Fruit fly (Drosophila melanogaster) whole organism, wandering third instar larva: ENCODE data around the gene CG7966.

Experiments used
- Abd-B ChIP-seq: fragments of >200 bp; optimal IDR thresholded peaks from 2 replicates; lab custom pipeline; 2017; ENCODE audit warnings: missing biosample characterization, missing genetic modification characterization
- CG32264 ChIP-seq: fragments of 200-800 bp; sonication (Bioruptor generic); optimal IDR thresholded peaks from 2 replicates; lab custom pipeline; 2016; ENCODE audit warnings: missing biosample characterization, missing genetic modification characterization
- CG9705 ChIP-seq: fragments of 200-800 bp; sonication (Bioruptor generic); optimal IDR thresholded peaks from 2 replicates; lab custom pipeline; 2018; ENCODE audit warnings: missing biosample characterization, mild to moderate bottlenecking, missing genetic modification characterization
- CrebA ChIP-seq: fragments of 200-800 bp; sonication (Bioruptor generic); optimal IDR thresholded peaks from 2 replicates; lab custom pipeline; 2016; ENCODE audit warnings: missing biosample characterization, mild to moderate bottlenecking, missing genetic modification characterization, borderline replicate concordance
- Dfd ChIP-seq: fragments of >200 bp; optimal IDR thresholded peaks from 2 replicates; lab custom pipeline; 2017; ENCODE audit warnings: missing biosample characterization, missing genetic modification characterization
- GATAd ChIP-seq: sonication (Bioruptor generic); optimal IDR thresholded peaks from 2 replicates; lab custom pipeline; 2016; ENCODE audit warnings: missing biosample characterization, missing genetic modification characterization
- HLH106 ChIP-seq: fragments of 200-800 bp; optimal IDR thresholded peaks from 3 replicates; lab custom pipeline; 2019; ENCODE audit warnings: missing biosample characterization, mild to moderate bottlenecking, missing genetic modification characterization, moderate library complexity
- Hnf4 ChIP-seq: fragments of 200-800 bp; sonication (Bioruptor generic); optimal IDR thresholded peaks from 2 replicates; lab custom pipeline; 2016; ENCODE audit warnings: missing biosample characterization, mild to moderate bottlenecking, missing genetic modification characterization
- Hr83 ChIP-seq: fragments of 200-300 bp; sonication (Bioruptor generic); optimal IDR thresholded peaks from 2 replicates; lab custom pipeline; 2016; ENCODE audit warnings: missing biosample characterization, mild to moderate bottlenecking, missing genetic modification characterization, moderate library complexity; ENCODE audit not compliant: poor library complexity, severe bottlenecking
- Jra ChIP-seq: sonication (Bioruptor generic); optimal IDR thresholded peaks from 2 replicates; lab custom pipeline; 2016; ENCODE audit warnings: missing biosample characterization, missing genetic modification characterization
- Mio ChIP-seq: sonication (Bioruptor generic); optimal IDR thresholded peaks from 2 replicates; lab custom pipeline; 2016; ENCODE audit warnings: missing biosample characterization, missing genetic modification characterization
- Myc ChIP-seq: fragments of >200 bp; optimal IDR thresholded peaks from 2 replicates; lab custom pipeline; 2017
- N ChIP-seq: fragments of >200 bp; optimal IDR thresholded peaks from 2 replicates; lab custom pipeline; 2018; ENCODE audit warnings: missing biosample characterization, missing external identifiers, missing genetic modification characterization
- OdsH ChIP-seq: fragments of 200-800 bp; sonication (Bioruptor generic); optimal IDR thresholded peaks from 2 replicates; lab custom pipeline; 2016; ENCODE audit warnings: missing biosample characterization, mild to moderate bottlenecking, missing genetic modification characterization
- Rel ChIP-seq, 2 experiments: fragments of 200-800 bp; sonication (Bioruptor generic) in 1 of 2; optimal IDR thresholded peaks; 2 replicates in 1 of 2; 3 replicates in 1 of 2; lab custom pipeline; 2016 to 2019; ENCODE audit warnings: mild to moderate bottlenecking in 2 of 2, missing biosample characterization in 2 of 2, missing genetic modification characterization in 2 of 2, moderate library complexity in 1 of 2
- Vsx2 ChIP-seq: fragments of 200-300, 225-300 bp; sonication (Bioruptor generic); optimal IDR thresholded peaks from 2 replicates; lab custom pipeline; 2018; ENCODE audit warnings: missing biosample characterization, missing genetic modification characterization; ENCODE audit not compliant: partially characterized antibody
- br ChIP-seq: fragments of 200-800 bp; sonication (Bioruptor generic); optimal IDR thresholded peaks from 2 replicates; lab custom pipeline; 2016; ENCODE audit warnings: missing biosample characterization, missing genetic modification characterization
- brk ChIP-seq: fragments of 200-800 bp; sonication (Bioruptor generic); optimal IDR thresholded peaks from 2 replicates; lab custom pipeline; 2016; ENCODE audit warnings: missing biosample characterization, mild to moderate bottlenecking, missing genetic modification characterization
- dl ChIP-seq, 2 experiments: fragments of 175-275, 200-275 bp in 1 of 2; fragments of 200-275 bp in 1 of 2; sonication (Bioruptor generic); optimal IDR thresholded peaks; lab custom pipeline; 2018; ENCODE audit warnings: mild to moderate bottlenecking in 2 of 2, missing biosample characterization in 2 of 2, missing genetic modification characterization in 2 of 2, moderate library complexity in 2 of 2; ENCODE audit not compliant: partially characterized antibody in 2 of 2, insufficient read depth in 1 of 2
- dmrt93B ChIP-seq: fragments of 200-800 bp; sonication (Bioruptor generic); optimal IDR thresholded peaks from 2 replicates; lab custom pipeline; 2018; ENCODE audit warnings: missing biosample characterization, mild to moderate bottlenecking, missing genetic modification characterization
- dsf ChIP-seq: sonication (Bioruptor generic); optimal IDR thresholded peaks from 2 replicates; lab custom pipeline; 2016; ENCODE audit warnings: missing biosample characterization, missing genetic modification characterization, borderline replicate concordance
- ey ChIP-seq: fragments of 200-800 bp; sonication (Bioruptor generic); optimal IDR thresholded peaks from 2 replicates; lab custom pipeline; 2016; ENCODE audit warnings: missing biosample characterization, missing genetic modification characterization
- foxo ChIP-seq, 2 experiments: fragments of 200-800 bp; sonication (Bioruptor generic); optimal IDR thresholded peaks; 2 replicates in 1 of 2; 3 replicates in 1 of 2; lab custom pipeline; 2016 to 2017; ENCODE audit warnings: missing biosample characterization in 2 of 2, missing genetic modification characterization in 2 of 2
- fru ChIP-seq: fragments of 200-800 bp; sonication (Bioruptor generic); optimal IDR thresholded peaks from 3 replicates; lab custom pipeline; 2016; ENCODE audit warnings: missing biosample characterization, mild to moderate bottlenecking, missing genetic modification characterization
- h ChIP-seq: fragments of 200-800 bp; sonication (Bioruptor generic); optimal IDR thresholded peaks from 3 replicates; lab custom pipeline; 2016; ENCODE audit warnings: missing biosample characterization, mild to moderate bottlenecking, missing genetic modification characterization
- jim ChIP-seq: fragments of 175-275, 200-325 bp; sonication (Bioruptor generic); optimal IDR thresholded peaks from 2 replicates; lab custom pipeline; 2016; ENCODE audit warnings: missing biosample characterization, mild to moderate bottlenecking, missing genetic modification characterization
- lola ChIP-seq: fragments of >200 bp; optimal IDR thresholded peaks from 2 replicates; lab custom pipeline; 2017; ENCODE audit warnings: missing biosample characterization, missing genetic modification characterization
- pan ChIP-seq: fragments of >200 bp; optimal IDR thresholded peaks from 2 replicates; lab custom pipeline; 2017
- psq ChIP-seq: fragments of 200-800 bp; sonication (Bioruptor generic); optimal IDR thresholded peaks from 3 replicates; lab custom pipeline; 2017; ENCODE audit warnings: missing biosample characterization, mild to moderate bottlenecking, missing genetic modification characterization, moderate library complexity
- rgr ChIP-seq: fragments of 200-800 bp; sonication (Bioruptor generic); optimal IDR thresholded peaks from 3 replicates; lab custom pipeline; 2016; ENCODE audit warnings: missing biosample characterization, mild to moderate bottlenecking, missing genetic modification characterization
- sage ChIP-seq: fragments of 200-800 bp; sonication (Bioruptor generic); optimal IDR thresholded peaks from 2 replicates; lab custom pipeline; 2016; ENCODE audit warnings: missing biosample characterization, mild to moderate bottlenecking, missing genetic modification characterization
- sv ChIP-seq: fragments of 200-800 bp; sonication (Bioruptor generic); optimal IDR thresholded peaks from 3 replicates; lab custom pipeline; 2016; ENCODE audit warnings: missing biosample characterization, missing genetic modification characterization
- tai ChIP-seq: sonication (Bioruptor generic); optimal IDR thresholded peaks from 2 replicates; lab custom pipeline; 2016; ENCODE audit warnings: missing biosample characterization, missing genetic modification characterization
- usp ChIP-seq: fragments of >200 bp; optimal IDR thresholded peaks from 2 replicates; lab custom pipeline; 2017; ENCODE audit warnings: missing biosample characterization, missing genetic modification characterization
- woc ChIP-seq: sonication (Bioruptor generic); optimal IDR thresholded peaks from 2 replicates; lab custom pipeline; 2016; ENCODE audit warnings: missing biosample characterization, mild to moderate bottlenecking, missing genetic modification characterization

The CG7966 gene

dm6 chr3R:13043857-13044256 is 7.4 kb downstream of the CG7966 start, which contains the start of gene CG45122:
Gene CG45122, plus strand, starts transcription at chr3R:13044157.
- TF ChIP-seq ey (no peak), dl (GFP tag; optimal IDR thresholded peaks at IDR 0.05; lab: Kevin White, UChicago; ENCODE audit: insufficient read depth in 1 of 2, partially characterized antibody in 2 of 2) (no peak), Hnf4 (GFP tag; lab: Kevin White, UChicago) (no peak), psq (GFP tag; lab: Kevin White, UChicago) (no peak), pan (lab: Kevin White, UChicago) (no peak), foxo (GFP tag; optimal IDR thresholded peaks at IDR 0.05; lab: Kevin White, UChicago) (no peak), usp (GFP tag; lab: Kevin White, UChicago) (no peak), CG9705 (GFP tag; lab: Kevin White, UChicago) (no peak), Hr83 (GFP tag; lab: Kevin White, UChicago) (no peak), Jra (GFP tag; lab: Kevin White, UChicago) (no peak), CrebA (GFP tag; lab: Kevin White, UChicago) (no peak), Myc (lab: Kevin White, UChicago) (no peak), br (GFP tag; lab: Kevin White, UChicago) (no peak), CG32264 (GFP tag; lab: Kevin White, UChicago) (no peak), Rel (GFP tag; optimal IDR thresholded peaks at IDR 0.05; lab: Kevin White, UChicago) (no peak), Rel (tag; optimal IDR thresholded peaks at IDR 0.05; lab: Kevin White, UChicago) (no peak), fru (GFP tag; lab: Kevin White, UChicago) (no peak)

dm6 chr3R:13042258-13043032 is 8.8 kb downstream of the CG7966 start, which contains the start of gene snk:
Gene snk, minus strand, starts transcription at chr3R:13042770.
- TF ChIP-seq pan (lab: Kevin White, UChicago) (no peak), Jra (GFP tag; lab: Kevin White, UChicago) (no peak), Myc (lab: Kevin White, UChicago) (no peak), sage (GFP tag; lab: Kevin White, UChicago) (no peak), lola (GFP tag; lab: Kevin White, UChicago) (no peak), Mio (GFP tag; lab: Kevin White, UChicago) (no peak), Dfd (GFP tag; lab: Kevin White, UChicago) (peak; percentile 61)

- no peak for TF ChIP-seq Hr83 (GFP tag; lab: Kevin White, UChicago)
- no peak for TF ChIP-seq pan (lab: Kevin White, UChicago)
- no peak for TF ChIP-seq N (GFP tag; lab: Kevin White, UChicago)
- TF ChIP-seq GATAd (GFP tag; lab: Kevin White, UChicago): no peak
- no peak for TF ChIP-seq jim
- TF ChIP-seq usp (GFP tag; lab: Kevin White, UChicago): no peak
- no peak for TF ChIP-seq Vsx2 (GFP tag; lab: Kevin White, UChicago)
- no peak for TF ChIP-seq tai (GFP tag; lab: Kevin White, UChicago)
These were observed 9.5 kb downstream of the CG7966 start, which contains the start of gene CG11670 for dm6 chr3R:13041750-13042149. Gene CG11670, plus strand, starts transcription at chr3R:13042050.

dm6 chr3R:13039037-13039583 is 12.1 kb downstream of the CG7966 start:
- TF ChIP-seq Dfd (GFP tag; lab: Kevin White, UChicago): no peak
- TF ChIP-seq h (GFP tag; lab: Kevin White, UChicago): peak; percentile 35
- no peak for TF ChIP-seq CrebA (GFP tag; lab: Kevin White, UChicago)
- no peak for TF ChIP-seq sv (GFP tag; lab: Kevin White, UChicago)
- TF ChIP-seq Mio (GFP tag; lab: Kevin White, UChicago): no peak
- no peak for TF ChIP-seq usp (GFP tag; lab: Kevin White, UChicago)
- TF ChIP-seq psq (GFP tag; lab: Kevin White, UChicago): no peak
- TF ChIP-seq Abd-B (GFP tag; lab: Kevin White, UChicago): no peak
- no peak for TF ChIP-seq dmrt93B (GFP tag; lab: Kevin White, UChicago)
- no peak for TF ChIP-seq rgr
- no peak for TF ChIP-seq foxo (GFP tag; optimal IDR thresholded peaks at IDR 0.05; lab: Kevin White, UChicago)
- TF ChIP-seq Rel (GFP tag; optimal IDR thresholded peaks at IDR 0.05; lab: Kevin White, UChicago): no peak
- peak; percentile 92 for TF ChIP-seq Rel (tag; optimal IDR thresholded peaks at IDR 0.05; lab: Kevin White, UChicago)
- TF ChIP-seq sage (GFP tag; lab: Kevin White, UChicago): no peak
- TF ChIP-seq ey: peak; percentile 23
- TF ChIP-seq dl (GFP tag; optimal IDR thresholded peaks at IDR 0.05; lab: Kevin White, UChicago; ENCODE audit: insufficient read depth in 1 of 2, partially characterized antibody in 2 of 2): no peak
- TF ChIP-seq HLH106 (tag; lab: Kevin White, UChicago): peak; percentile 21
- TF ChIP-seq N (GFP tag; lab: Kevin White, UChicago): no peak
- TF ChIP-seq brk: no peak
- TF ChIP-seq dsf: no peak
- no peak for TF ChIP-seq Vsx2 (GFP tag; lab: Kevin White, UChicago)
- TF ChIP-seq OdsH: no peak
- peak; percentile 25 for TF ChIP-seq fru (GFP tag; lab: Kevin White, UChicago)
- TF ChIP-seq pan (lab: Kevin White, UChicago): no peak
- no peak for TF ChIP-seq Myc (lab: Kevin White, UChicago)
- peak; percentile 29 for TF ChIP-seq br (GFP tag; lab: Kevin White, UChicago)
- peak; percentile 82 for TF ChIP-seq jim
- no peak for TF ChIP-seq CG9705 (GFP tag; lab: Kevin White, UChicago)
- TF ChIP-seq GATAd (GFP tag; lab: Kevin White, UChicago): no peak
- TF ChIP-seq woc (GFP tag; lab: Kevin White, UChicago): no peak
- no peak for TF ChIP-seq tai (GFP tag; lab: Kevin White, UChicago)
- TF ChIP-seq Hnf4 (GFP tag; lab: Kevin White, UChicago): no peak
- TF ChIP-seq, all 38 proteins: peak for 7
